Worm (Caenorhabditis elegans) whole organism, midembryonic: ENCODE results near the gene egas-4.

Experiments used
- cog-1 ChIP-seq: sonication (generic microtip); optimal IDR thresholded peaks from 2 replicates; lab custom pipeline; 2016; ENCODE audit warnings: missing genetic modification characterization, missing compliant biosample characterization
- flt-1 ChIP-seq: fragments of 200-800 bp; sonication (Bioruptor generic); IDR thresholded peaks from 2 replicates; pipeline ENCODE4 v1.3.6; 2022; ENCODE audit warnings: missing genetic modification characterization, missing compliant biosample characterization
- med-1 ChIP-seq: sonication (generic microtip); optimal IDR thresholded peaks from 2 replicates; lab custom pipeline; 2017; ENCODE audit warnings: missing genetic modification characterization, mild to moderate bottlenecking, missing compliant biosample characterization, antibody characterized with exemption, missing genetic modification reagents; ENCODE audit not compliant: insufficient read depth
- ref-1 ChIP-seq: fragments of 200-800 bp; sonication (Bioruptor generic); conservative IDR thresholded peaks from 2 replicates; pipeline ENCODE4 v1.3.6; 2022; ENCODE audit warnings: missing genetic modification reagents, missing genetic modification characterization, missing compliant biosample characterization
- tab-1 ChIP-seq: fragments of 200-800 bp; sonication (Bioruptor generic); IDR thresholded peaks from 2 replicates; pipeline ENCODE4 v1.3.6; 2022; ENCODE audit warnings: missing genetic modification characterization, missing compliant biosample characterization
- ztf-23 ChIP-seq: fragments of 200-800 bp; sonication (Bioruptor generic); IDR thresholded peaks from 2 replicates; pipeline ENCODE4 v1.3.6; 2022; ENCODE audit warnings: missing genetic modification reagents, missing genetic modification characterization, missing compliant biosample characterization

DNA sequence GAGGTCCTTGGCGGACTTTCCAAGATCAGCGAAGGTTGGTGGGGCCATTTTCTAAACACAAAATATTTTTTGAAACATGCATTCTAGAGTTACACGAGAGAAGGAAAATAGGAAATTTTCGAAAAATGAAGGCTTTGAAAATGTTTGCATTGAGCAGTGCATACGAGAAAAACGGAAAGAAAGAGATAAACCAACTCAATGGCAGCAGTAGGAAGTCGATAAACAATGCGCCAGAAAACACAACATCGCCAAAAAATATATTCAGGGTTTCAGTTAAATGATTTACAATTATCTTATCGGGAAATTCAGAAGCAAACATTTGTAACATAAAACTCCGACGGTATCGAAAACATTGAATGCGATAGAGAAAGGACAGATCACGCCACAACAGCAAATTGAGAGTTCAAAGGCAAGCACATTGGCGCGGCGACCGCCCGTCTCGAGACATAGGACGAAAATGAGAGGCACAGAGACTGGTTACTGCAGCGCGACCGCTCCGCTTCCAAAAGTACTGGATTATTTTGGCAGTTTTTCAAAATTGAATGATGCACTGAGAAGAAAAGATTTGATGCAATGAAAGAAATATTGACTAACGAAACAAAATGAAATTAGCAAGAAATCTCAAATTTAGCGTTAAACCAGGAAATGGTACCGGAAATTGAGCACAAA, 10.3 kb upstream of the egas-4 start, which contains the start of the genes vdac-1 and R05G6.5:
- TF ChIP-seq flt-1 (GFP tag; lab: Robert Waterston, UW) (0 out of 2 replicates have a peak, but pooled peaks have one; percentile 54), cog-1 (tag; lab: Kevin White, UChicago) (no peak), ref-1 (GFP tag; lab: Robert Waterston, UW) (no peak), ztf-23 (GFP tag; lab: Robert Waterston, UW) (no peak), tab-1 (GFP tag; lab: Robert Waterston, UW) (no peak), med-1 (GFP tag; lab: Kevin White, UChicago) (no peak)
